Fruit fly (Drosophila melanogaster): ENCODE data around the gene CG32409.

The CG32409 gene

dm6 chr3L:5922005-5922685 lies 22.8 kb downstream of the CG32409 start, which contains the start of gene CG32407 (continued):
- TF ChIP-seq Optix (GFP tag; IDR thresholded peaks at IDR 0.05) (0 out of 3 replicates have a peak, but pooled peaks have one; percentile 27), fd64A (GFP tag; optimal IDR thresholded peaks at IDR 0.05) (peak; percentile 16), CG2678 (tag; optimal IDR thresholded peaks at IDR 0.05) (peak; percentile 39), CG4854 (GFP tag; optimal IDR thresholded peaks at IDR 0.05) (no peak), amos (GFP tag; IDR thresholded peaks at IDR 0.05; ENCODE audit: partially characterized antibody) (no peak), B-H1 (GFP tag; IDR thresholded peaks at IDR 0.05) (no peak), CG7556 (GFP tag; optimal IDR thresholded peaks at IDR 0.05) (no peak), zfh2 (GFP tag; optimal IDR thresholded peaks at IDR 0.05) (no peak), CG13624 (GFP tag; optimal IDR thresholded peaks at IDR 0.05) (no peak), CG17568 (GFP tag; optimal IDR thresholded peaks at IDR 0.05) (no peak), CG12155 (GFP tag; optimal IDR thresholded peaks at IDR 0.05) (no peak), knrl (GFP tag; IDR thresholded peaks at IDR 0.05; ENCODE audit: partially characterized antibody) (no peak), Mes4 (GFP tag; optimal IDR thresholded peaks at IDR 0.05) (no peak), kni (GFP tag; optimal IDR thresholded peaks at IDR 0.05) (no peak), CG11723 (GFP tag; optimal IDR thresholded peaks at IDR 0.05) (peak; percentile 18), ro (GFP tag; IDR thresholded peaks at IDR 0.05) (no peak), ab (GFP tag; optimal IDR thresholded peaks at IDR 0.05) (no peak), CG12071 (GFP tag; optimal IDR thresholded peaks at IDR 0.05) (peak; percentile 9), NC2β (GFP tag; optimal IDR thresholded peaks at IDR 0.05) (no peak), HHEX (GFP tag; optimal IDR thresholded peaks at IDR 0.05) (peak; percentile 23), cwo (GFP tag; optimal IDR thresholded peaks at IDR 0.05) (no peak), kay (GFP tag; optimal IDR thresholded peaks at IDR 0.05) (peak; percentile 62), CG14860 (GFP tag; IDR thresholded peaks at IDR 0.05; ENCODE audit: partially characterized antibody) (no peak), Med (GFP tag) (peak; percentile 47), nerfin-1 (tag; optimal IDR thresholded peaks at IDR 0.05) (peak; percentile 5), ken (GFP tag; IDR thresholded peaks at IDR 0.05) (no peak), CG9437 (GFP tag; optimal IDR thresholded peaks at IDR 0.05) (no peak), scrt (GFP tag; optimal IDR thresholded peaks at IDR 0.05) (no peak), CG12744 (GFP tag; optimal IDR thresholded peaks at IDR 0.05) (no peak), CG6683 (GFP tag; optimal IDR thresholded peaks at IDR 0.05) (no peak), insv (GFP tag; optimal IDR thresholded peaks at IDR 0.05) (no peak), chm (GFP tag; IDR thresholded peaks at IDR 0.05) (no peak), exex (tag; optimal IDR thresholded peaks at IDR 0.05) (peak; percentile 58), Poxn (GFP tag; IDR thresholded peaks at IDR 0.05) (no peak), Six4 (GFP tag; optimal IDR thresholded peaks at IDR 0.05) (no peak)

- TF ChIP-seq cwo (GFP tag; optimal IDR thresholded peaks at IDR 0.05) (peak; percentile 40), pb (GFP tag; optimal IDR thresholded peaks at IDR 0.05) (no peak), CG15011 (GFP tag; optimal IDR thresholded peaks at IDR 0.05) (no peak), tup (GFP tag; optimal IDR thresholded peaks at IDR 0.05) (no peak), Bdp1 (GFP tag; optimal IDR thresholded peaks at IDR 0.05) (no peak), Rx (GFP tag; IDR thresholded peaks at IDR 0.05) (no peak), HHEX (GFP tag; optimal IDR thresholded peaks at IDR 0.05) (no peak), CG15601 (tag; optimal IDR thresholded peaks at IDR 0.05) (no peak), btn (GFP tag; optimal IDR thresholded peaks at IDR 0.05) (no peak), fd3F (GFP tag; optimal IDR thresholded peaks at IDR 0.05) (no peak), grn (GFP tag; optimal IDR thresholded peaks at IDR 0.05) (peak; percentile 89), CG43689 (GFP tag; IDR thresholded peaks at IDR 0.05) (no peak), ems (GFP tag; optimal IDR thresholded peaks at IDR 0.05) (no peak), unc-4 (GFP tag; IDR thresholded peaks at IDR 0.05; ENCODE audit: partially characterized antibody) (no peak), CG12236 (GFP tag; optimal IDR thresholded peaks at IDR 0.05) (no peak), CG2116 (GFP tag; optimal IDR thresholded peaks at IDR 0.05) (no peak), CG10267 (tag; optimal IDR thresholded peaks at IDR 0.05) (no peak), CG6175 (GFP tag; IDR thresholded peaks at IDR 0.05) (peak; percentile 76; the same call in 2 of the 3 replicates)
Measured at dm6 chr3L:5923646-5924122, 24.4 kb downstream of the CG32409 start, which contains the start of gene CG33523. TSS of gene CG33523 (plus strand) at chr3L:5923862.
